Worm (Caenorhabditis elegans) whole organism, mixed stage, embryonic: ENCODE data around the gene T06A10.106.

Source experiments
- ceh-39 ChIP-seq: fragments of 150-350 bp; optimal IDR thresholded peaks from 2 replicates; lab custom pipeline; 2014; ENCODE audit warnings: missing biosample characterization, missing genetic modification characterization
- elt-3 ChIP-seq: fragments of 150-350 bp; optimal IDR thresholded peaks from 2 replicates; lab custom pipeline; 2014; ENCODE audit warnings: missing biosample characterization, missing genetic modification characterization
- lsy-2 ChIP-seq: fragments of 150-350 bp; optimal IDR thresholded peaks from 2 replicates; lab custom pipeline; 2014; ENCODE audit warnings: missing biosample characterization, missing genetic modification characterization
- unc-120 ChIP-seq: sonication (generic microtip); optimal IDR thresholded peaks from 2 replicates; lab custom pipeline; 2017; ENCODE audit warnings: missing genetic modification characterization, missing compliant biosample characterization; ENCODE audit not compliant: poor library complexity, severe bottlenecking
- unc-39 ChIP-seq: fragments of 150-350 bp; optimal IDR thresholded peaks from 2 replicates; lab custom pipeline; 2014; ENCODE audit warnings: missing biosample characterization, missing genetic modification characterization
- unc-62 ChIP-seq: fragments of 150-350 bp; optimal IDR thresholded peaks from 2 replicates; lab custom pipeline; 2014; ENCODE audit warnings: missing biosample characterization, missing genetic modification reagents, missing genetic modification characterization

ce11 chrIV:16888580-16888979, 19.8 kb upstream of the T06A10.106 start:
- TF ChIP-seq unc-120 (tag; lab: Kevin White, UChicago) (no peak), elt-3 (tag; lab: Kevin White, UChicago) (no peak), unc-62 (GFP tag; lab: Kevin White, UChicago) (no peak), ceh-39 (tag; lab: Kevin White, UChicago) (no peak), lsy-2 (tag; lab: Kevin White, UChicago) (no peak), unc-39 (tag; lab: Kevin White, UChicago) (no peak)
